Worm (Caenorhabditis elegans) whole organism, L4 larva: ENCODE results near the gene scav-1.

Source experiments
- F10B5.3 ChIP-seq: sonication (generic microtip); optimal IDR thresholded peaks from 2 replicates; lab custom pipeline; 2016; ENCODE audit warnings: mild to moderate bottlenecking, missing genetic modification characterization, missing compliant biosample characterization
- F49E8.2 ChIP-seq: sonication (generic microtip); optimal IDR thresholded peaks from 2 replicates; lab custom pipeline; 2016; ENCODE audit warnings: missing compliant biosample characterization, mild to moderate bottlenecking, missing genetic modification characterization, borderline replicate concordance
- T26A8.4 ChIP-seq: fragments of 200-800 bp; sonication (Bioruptor generic); IDR thresholded peaks from 2 replicates; pipeline ENCODE4 v1.3.6; 2022; ENCODE audit warnings: missing genetic modification characterization, missing compliant biosample characterization
- Y5F2A.4 ChIP-seq: fragments of 200-800 bp; sonication (Bioruptor generic); optimal IDR thresholded peaks from 2 replicates; lab custom pipeline; 2018; ENCODE audit warnings: mild to moderate bottlenecking, missing genetic modification characterization, missing compliant biosample characterization
- ceh-82 ChIP-seq: sonication (generic microtip); optimal IDR thresholded peaks from 2 replicates; lab custom pipeline; 2017; ENCODE audit warnings: missing biosample characterization, missing genetic modification characterization
- ces-1 ChIP-seq: fragments of 150-350 bp; sonication (generic microtip); optimal IDR thresholded peaks from 4 replicates; lab custom pipeline; 2014; ENCODE audit warnings: missing biosample characterization, missing genetic modification reagents, missing genetic modification characterization
- daf-8 ChIP-seq: fragments of 200-800 bp; sonication (Bioruptor generic); IDR thresholded peaks from 2 replicates; pipeline ENCODE4 v1.3.6; 2022; ENCODE audit warnings: missing genetic modification characterization, missing compliant biosample characterization
- dmd-8 ChIP-seq: fragments of 200-800 bp; sonication (Bioruptor generic); IDR thresholded peaks from 2 replicates; pipeline ENCODE4 v1.3.6; 2022; ENCODE audit warnings: missing genetic modification characterization, missing compliant biosample characterization
- lin-39 ChIP-seq: fragments of 150-350 bp; optimal IDR thresholded peaks from 2 replicates; lab custom pipeline; 2014; ENCODE audit warnings: missing biosample characterization, missing genetic modification reagents, missing genetic modification characterization
- nhr-10 ChIP-seq: fragments of 150-350 bp; optimal IDR thresholded peaks from 2 replicates; lab custom pipeline; 2014; ENCODE audit warnings: missing biosample characterization, missing genetic modification characterization
- nhr-28 ChIP-seq: fragments of 150-350 bp; optimal IDR thresholded peaks from 2 replicates; lab custom pipeline; 2014; ENCODE audit warnings: missing biosample characterization, missing genetic modification characterization
- unc-130 ChIP-seq: sonication (generic microtip); optimal IDR thresholded peaks from 2 replicates; lab custom pipeline; 2016; ENCODE audit warnings: missing genetic modification reagents, missing genetic modification characterization, missing compliant biosample characterization
- unc-39 ChIP-seq: sonication (generic microtip); optimal IDR thresholded peaks from 2 replicates; lab custom pipeline; 2017; ENCODE audit warnings: missing biosample characterization, missing genetic modification characterization
- unc-62 ChIP-seq, 3 experiments: fragments of 150-350 bp in 1 of 3; sonication (generic microtip); optimal IDR thresholded peaks in 2 of 3; peaks in 1 of 3; 1 replicate in 1 of 3; 2 replicates in 2 of 3; lab custom pipeline; 2014 to 2017; ENCODE audit warnings: missing biosample characterization in 3 of 3, missing genetic modification characterization in 3 of 3, missing genetic modification reagents in 3 of 3, missing genotype in 1 of 3

DNA sequence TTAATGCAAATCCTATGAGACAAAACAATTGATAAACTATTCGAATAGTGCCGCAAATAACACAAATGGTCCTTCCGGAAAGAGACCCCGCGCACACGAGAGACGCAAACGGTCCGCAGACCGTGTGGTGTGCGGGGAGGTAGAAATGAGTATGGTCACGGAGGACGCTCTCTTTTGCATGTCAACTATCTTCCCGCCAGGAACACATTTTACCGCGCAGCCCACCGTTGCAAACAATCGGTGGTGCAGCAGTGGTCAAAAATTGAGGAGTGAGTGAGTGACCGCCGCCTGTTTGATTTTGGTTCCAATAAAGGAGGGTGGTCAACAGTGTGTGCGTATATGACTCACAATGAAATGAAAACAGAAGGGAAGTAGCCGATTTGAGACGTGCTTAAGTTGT lies 39.7 kb downstream of the scav-1 start:
- TF ChIP-seq dmd-8 (GFP tag; lab: Robert Waterston, UW): no peak
- no peak for TF ChIP-seq daf-8
- TF ChIP-seq nhr-10 (tag; lab: Kevin White, UChicago): no peak
- TF ChIP-seq unc-62 (GFP tag; optimal IDR thresholded peaks at IDR 0.05 in 1 of 2; lab: Kevin White, UChicago): no peak
- no peak for TF ChIP-seq unc-62 (tag; optimal IDR thresholded peaks at IDR 0.05; lab: Kevin White, UChicago)
- no peak for TF ChIP-seq T26A8.4 (GFP tag; lab: Robert Waterston, UW)
- no peak for TF ChIP-seq unc-39 (tag; lab: Kevin White, UChicago)
- TF ChIP-seq nhr-28: no peak
- no peak for TF ChIP-seq F10B5.3 (tag; lab: Kevin White, UChicago)
- no peak for TF ChIP-seq unc-130
- TF ChIP-seq F49E8.2 (tag; lab: Kevin White, UChicago): no peak
- no peak for TF ChIP-seq lin-39 (tag; lab: Kevin White, UChicago)
- no peak for TF ChIP-seq ceh-82 (tag; lab: Kevin White, UChicago)
- TF ChIP-seq ces-1 (GFP tag; lab: Kevin White, UChicago): no peak
- no peak for TF ChIP-seq Y5F2A.4
